Fruit fly (Drosophila melanogaster): ENCODE data around the gene Sfp24Bc.

Gene Sfp24Bc

dm6 chr2L:3628819-3629218 is 41.6 kb downstream of the Sfp24Bc start (continued):
- TF ChIP-seq CG6654 (GFP tag; optimal IDR thresholded peaks at IDR 0.05) = peak; percentile 22
- peak; percentile 54 for TF ChIP-seq bcd (GFP tag; optimal IDR thresholded peaks at IDR 0.05)
- peak; percentile 86 for TF ChIP-seq Mad (GFP tag; optimal IDR thresholded peaks at IDR 0.05)
- TF ChIP-seq slbo (GFP tag; IDR thresholded peaks at IDR 0.05) = peak; percentile 37; the same call in 1 of the 2 replicates
- no peak for TF ChIP-seq crol (GFP tag; IDR thresholded peaks at IDR 0.05)
- peak; percentile 10 for TF ChIP-seq ab (GFP tag; optimal IDR thresholded peaks at IDR 0.05)
- no peak for TF ChIP-seq CG14667 (GFP tag; IDR thresholded peaks at IDR 0.05)
- peak; percentile 12; the same call in 1 of the 2 replicates for TF ChIP-seq CG7372 (GFP tag; IDR thresholded peaks at IDR 0.05)
- peak; percentile 86 for TF ChIP-seq gce (GFP tag; IDR thresholded peaks at IDR 0.05)
- TF ChIP-seq pb (GFP tag; optimal IDR thresholded peaks at IDR 0.05) = peak; percentile 42
- peak; percentile 59 for TF ChIP-seq repo (GFP tag; optimal IDR thresholded peaks at IDR 0.05)
- no peak for TF ChIP-seq CG10431 (GFP tag; optimal IDR thresholded peaks at IDR 0.05)
- TF ChIP-seq sens (GFP tag) = peak; percentile 88
- no peak for TF ChIP-seq Dref (GFP tag; IDR thresholded peaks at IDR 0.05)
- peak; percentile 94 for TF ChIP-seq HLHmδ (GFP tag; optimal IDR thresholded peaks at IDR 0.05)
- TF ChIP-seq phol (tag; optimal IDR thresholded peaks at IDR 0.05) = peak; percentile 29
- TF ChIP-seq Drgx (GFP tag; IDR thresholded peaks at IDR 0.05) = 0 out of 2 replicates have a peak, but pooled peaks have one; percentile 18
- TF ChIP-seq CG18262 (tag; optimal IDR thresholded peaks at IDR 0.05) = peak; percentile 80
- TF ChIP-seq Usf (GFP tag; optimal IDR thresholded peaks at IDR 0.05) = no peak
- no peak for TF ChIP-seq Eip74EF (GFP tag; optimal IDR thresholded peaks at IDR 0.05)
- TF ChIP-seq rib (GFP tag; IDR thresholded peaks at IDR 0.05) = no peak
- TF ChIP-seq CG18011 (GFP tag; optimal IDR thresholded peaks at IDR 0.05) = peak; percentile 70
- TF ChIP-seq Atf-2 (GFP tag; optimal IDR thresholded peaks at IDR 0.05) = peak; percentile 70
- TF ChIP-seq lmd (GFP tag; IDR thresholded peaks at IDR 0.05) = no peak
- TF ChIP-seq gsb-n (tag; optimal IDR thresholded peaks at IDR 0.05) = peak; percentile 57
- peak; percentile 71 for TF ChIP-seq CG6765 (GFP tag; optimal IDR thresholded peaks at IDR 0.05)
- TF ChIP-seq CG17186 (GFP tag; optimal IDR thresholded peaks at IDR 0.05) = peak; percentile 74
- peak; percentile 55 for TF ChIP-seq unpg (GFP tag; optimal IDR thresholded peaks at IDR 0.05)
- peak; percentile 33 for TF ChIP-seq en (GFP tag; optimal IDR thresholded peaks at IDR 0.05)
- TF ChIP-seq Hr39 (optimal IDR thresholded peaks at IDR 0.05) = no peak
- TF ChIP-seq nau (GFP tag; optimal IDR thresholded peaks at IDR 0.05) = peak; percentile 91
- no peak for TF ChIP-seq fru (optimal IDR thresholded peaks at IDR 0.05)
- peak; percentile 40; the same call in 1 of the 3 replicates for TF ChIP-seq tgo (GFP tag; IDR thresholded peaks at IDR 0.05)
- TF ChIP-seq gem (tag; optimal IDR thresholded peaks at IDR 0.05) = peak; percentile 86
- no peak for TF ChIP-seq CG10321 (GFP tag; IDR thresholded peaks at IDR 0.05)
- TF ChIP-seq B-H2 (GFP tag; optimal IDR thresholded peaks at IDR 0.05) = no peak
- TF ChIP-seq CG12071 (GFP tag; optimal IDR thresholded peaks at IDR 0.05) = peak; percentile 91
- peak; percentile 73 for TF ChIP-seq Fer3 (tag; optimal IDR thresholded peaks at IDR 0.05)
- TF ChIP-seq Vsx1 (GFP tag; optimal IDR thresholded peaks at IDR 0.05) = peak; percentile 75
- TF ChIP-seq Lhr (GFP tag; optimal IDR thresholded peaks at IDR 0.05) = peak; percentile 55
- peak; percentile 69 for TF ChIP-seq dmrt99B (tag; optimal IDR thresholded peaks at IDR 0.05)
- peak; percentile 81 for TF ChIP-seq Spps (tag; optimal IDR thresholded peaks at IDR 0.05)
- TF ChIP-seq MESR4 (GFP tag; optimal IDR thresholded peaks at IDR 0.05) = peak; percentile 57
- TF ChIP-seq CG17328 (GFP tag; IDR thresholded peaks at IDR 0.05) = peak; percentile 63
- TF ChIP-seq cato (GFP tag; optimal IDR thresholded peaks at IDR 0.05; ENCODE audit: borderline replicate concordance) = peak; percentile 80
- no peak for TF ChIP-seq Dip2 (GFP tag; IDR thresholded peaks at IDR 0.05)
- TF ChIP-seq pros (GFP tag; optimal IDR thresholded peaks at IDR 0.05) = no peak
- TF ChIP-seq stwl (tag; optimal IDR thresholded peaks at IDR 0.05) = peak; percentile 64
- no peak for TF ChIP-seq CG10565 (GFP tag; optimal IDR thresholded peaks at IDR 0.05)
- no peak for TF ChIP-seq Myb (GFP tag; optimal IDR thresholded peaks at IDR 0.05)
- peak; percentile 91 for TF ChIP-seq CG14710 (tag; optimal IDR thresholded peaks at IDR 0.05)
- TF ChIP-seq CG12744 (GFP tag; optimal IDR thresholded peaks at IDR 0.05) = peak; percentile 69
